Fruit fly (Drosophila melanogaster): ENCODE measurements around the gene Eig71Ea.

Eig71Ea gene

dm6 chr3L:15690711-15691591 is 41.5 kb upstream of the Eig71Ea start:
- TF ChIP-seq cyc (GFP tag; optimal IDR thresholded peaks at IDR 0.05) (peak; percentile 18), dac (GFP tag; optimal IDR thresholded peaks at IDR 0.05) (no peak), Met (GFP tag; optimal IDR thresholded peaks at IDR 0.05) (peak; percentile 68), fkh (GFP tag; optimal IDR thresholded peaks at IDR 0.05) (peak; percentile 60), svp (GFP tag) (peak; percentile 77)

DNA sequence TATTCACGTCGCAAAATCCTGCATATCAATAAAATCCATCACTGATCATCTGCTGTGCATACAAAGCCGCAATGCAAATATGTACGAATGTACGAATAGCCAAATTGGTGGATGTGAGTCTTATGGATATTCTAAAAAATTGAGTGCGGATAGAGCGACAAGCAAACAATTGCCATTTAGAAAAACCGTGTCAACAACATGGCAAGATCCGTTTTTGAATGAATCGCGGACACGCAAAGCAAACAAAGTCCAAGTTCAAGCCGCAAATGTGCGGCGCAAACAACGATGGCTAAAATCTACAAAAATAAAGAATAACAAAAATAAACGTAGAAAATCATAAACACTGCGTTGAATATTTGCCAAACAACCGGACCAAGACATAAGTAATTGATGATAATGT is 40.1 kb upstream of the Eig71Ea start:
- TF ChIP-seq fkh (GFP tag; optimal IDR thresholded peaks at IDR 0.05) (peak; percentile 87), CG3919 (GFP tag; optimal IDR thresholded peaks at IDR 0.05) (no peak)

DNA sequence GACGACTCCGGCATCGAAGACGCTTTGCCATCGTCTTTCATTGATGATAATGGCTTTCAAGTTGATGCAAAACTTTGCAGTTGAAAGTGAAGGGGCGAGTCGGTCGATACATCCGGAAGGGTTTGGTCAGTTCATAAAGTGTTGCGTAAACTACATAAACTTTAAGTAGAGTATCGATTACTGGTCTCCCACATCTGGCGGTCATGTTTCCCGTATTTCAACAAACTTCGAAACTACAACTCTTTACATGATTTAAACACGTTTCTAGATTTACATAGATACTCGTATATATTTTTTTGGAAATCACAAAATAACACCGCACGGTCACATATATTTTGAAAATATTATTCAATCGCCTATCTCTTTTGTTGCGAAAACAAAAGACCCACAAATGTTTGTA is 38.3 kb upstream of the Eig71Ea start, which contains the start of gene CG34452:
CG34452 (minus strand) TSS at position 101 of the 400 bp plus-strand sequence.
- no peak for TF ChIP-seq CG9139 (GFP tag; optimal IDR thresholded peaks at IDR 0.05)
- TF ChIP-seq CG4318 (GFP tag; optimal IDR thresholded peaks at IDR 0.05) = no peak
- no peak for TF ChIP-seq Smox (GFP tag; optimal IDR thresholded peaks at IDR 0.05)
- TF ChIP-seq Eip75B (GFP tag; optimal IDR thresholded peaks at IDR 0.05) = no peak
- no peak for TF ChIP-seq CG31627 (GFP tag; optimal IDR thresholded peaks at IDR 0.05)
- no peak for TF ChIP-seq Gug (GFP tag; IDR thresholded peaks at IDR 0.05)
- TF ChIP-seq lz (GFP tag; optimal IDR thresholded peaks at IDR 0.05) = no peak
- no peak for TF ChIP-seq fkh (GFP tag; optimal IDR thresholded peaks at IDR 0.05)
- no peak for TF ChIP-seq salr (GFP tag; optimal IDR thresholded peaks at IDR 0.05)
- TF ChIP-seq Blimp-1 (GFP tag; optimal IDR thresholded peaks at IDR 0.05) = no peak
- no peak for TF ChIP-seq CG15336 (GFP tag; IDR thresholded peaks at IDR 0.05)
- no peak for TF ChIP-seq achi (GFP tag; optimal IDR thresholded peaks at IDR 0.05)
- TF ChIP-seq CG10669 (GFP tag; optimal IDR thresholded peaks at IDR 0.05) = no peak
- no peak for TF ChIP-seq OdsH (GFP tag; optimal IDR thresholded peaks at IDR 0.05)
- no peak for TF ChIP-seq net (GFP tag; optimal IDR thresholded peaks at IDR 0.05)

dm6 chr3L:15684017-15684416 is 34.6 kb upstream of the Eig71Ea start:
- TF ChIP-seq svp (GFP tag) = peak; percentile 39
- no peak for TF ChIP-seq Hr4 (GFP tag; optimal IDR thresholded peaks at IDR 0.05)
- TF ChIP-seq Eip78C (GFP tag) = peak; percentile 13
- 0 out of 3 replicates have a peak, but pooled peaks have one; percentile 29 for TF ChIP-seq CG6163 (GFP tag; IDR thresholded peaks at IDR 0.05)

dm6 chr3L:15683345-15683922 is 34.0 kb upstream of the Eig71Ea start, which contains the start of the genes CG7579 and Pgant8:
TSS of gene CG7579 (minus strand) at chr3L:15683445.
TSS of gene Pgant8 (plus strand) at chr3L:15683872.
- TF ChIP-seq CG3919 (GFP tag; optimal IDR thresholded peaks at IDR 0.05) (no peak), CG6276 (GFP tag; optimal IDR thresholded peaks at IDR 0.05) (no peak), CG6854 (GFP tag; optimal IDR thresholded peaks at IDR 0.05) (no peak), Met (GFP tag; optimal IDR thresholded peaks at IDR 0.05) (no peak), fd85E (GFP tag; optimal IDR thresholded peaks at IDR 0.05) (no peak), acj6 (GFP tag; optimal IDR thresholded peaks at IDR 0.05) (no peak), Lpt (GFP tag; optimal IDR thresholded peaks at IDR 0.05) (no peak), Ets21C (GFP tag; optimal IDR thresholded peaks at IDR 0.05) (no peak), Eip75B (GFP tag; optimal IDR thresholded peaks at IDR 0.05) (no peak), CG8632 (GFP tag; optimal IDR thresholded peaks at IDR 0.05) (no peak), vri (GFP tag; optimal IDR thresholded peaks at IDR 0.05) (no peak), salr (GFP tag; optimal IDR thresholded peaks at IDR 0.05) (no peak), eg (GFP tag; IDR thresholded peaks at IDR 0.05) (no peak), CG4318 (GFP tag; optimal IDR thresholded peaks at IDR 0.05) (no peak), CG8319 (GFP tag; optimal IDR thresholded peaks at IDR 0.05) (no peak), achi (GFP tag; optimal IDR thresholded peaks at IDR 0.05) (no peak), CG6792 (GFP tag; optimal IDR thresholded peaks at IDR 0.05) (no peak), Hr38 (GFP tag; optimal IDR thresholded peaks at IDR 0.05) (no peak), pdm3 (GFP tag; optimal IDR thresholded peaks at IDR 0.05) (no peak)

Data from whole organism, prepupa.